Fruit fly (Drosophila melanogaster) whole organism, prepupa: ENCODE data around the gene CG34242.

ENCODE experiments used
- Blimp-1 ChIP-seq: fragments of 200-800 bp; sonication (Bioruptor generic); optimal IDR thresholded peaks from 3 replicates; lab custom pipeline; 2017; ENCODE audit warnings: missing biosample characterization, missing genetic modification characterization, mild to moderate bottlenecking, moderate library complexity, missing genetic modification reagents
- CG10631 ChIP-seq: fragments of 200-800 bp; sonication (Bioruptor generic); optimal IDR thresholded peaks from 2 replicates; lab custom pipeline; 2016; ENCODE audit warnings: missing biosample characterization, missing genetic modification characterization
- CG11762 ChIP-seq: fragments of 200-800 bp; sonication (Bioruptor generic); optimal IDR thresholded peaks from 3 replicates; lab custom pipeline; 2016; ENCODE audit warnings: missing biosample characterization, missing genetic modification characterization; ENCODE audit not compliant: insufficient read depth
- CG11902 ChIP-seq: fragments of 200-800 bp; sonication (Bioruptor generic); optimal IDR thresholded peaks from 3 replicates; lab custom pipeline; 2016; ENCODE audit warnings: missing biosample characterization, missing genetic modification characterization
- CG15336 ChIP-seq: fragments of 200-800 bp; sonication (Bioruptor generic); IDR thresholded peaks from 2 replicates; pipeline ENCODE4 v1.3.6; 2022; ENCODE audit warnings: missing biosample characterization, missing genetic modification characterization
- CG1621 ChIP-seq: fragments of 200-800 bp; sonication (Bioruptor generic); optimal IDR thresholded peaks from 3 replicates; lab custom pipeline; 2018; ENCODE audit warnings: missing biosample characterization, mild to moderate bottlenecking, missing genetic modification characterization
- CG16779 ChIP-seq: fragments of 200-800 bp; sonication (Bioruptor generic); optimal IDR thresholded peaks from 3 replicates; lab custom pipeline; 2017; ENCODE audit warnings: missing biosample characterization, mild to moderate bottlenecking, missing genetic modification characterization
- CG31627 ChIP-seq: fragments of 200-800 bp; sonication (Bioruptor generic); optimal IDR thresholded peaks from 3 replicates; lab custom pipeline; 2016; ENCODE audit warnings: missing biosample characterization, missing genetic modification characterization
- CG32006 ChIP-seq: fragments of 200-800 bp; sonication (Bioruptor generic); optimal IDR thresholded peaks from 3 replicates; lab custom pipeline; 2017; ENCODE audit warnings: missing biosample characterization, mild to moderate bottlenecking, missing genetic modification characterization
- CG34406 ChIP-seq: fragments of 200-800 bp; sonication (Bioruptor generic); optimal IDR thresholded peaks from 3 replicates; lab custom pipeline; 2016; ENCODE audit warnings: missing biosample characterization, missing genetic modification characterization
- CG3919 ChIP-seq: fragments of 200-800 bp; sonication (Bioruptor generic); optimal IDR thresholded peaks from 3 replicates; lab custom pipeline; 2016; ENCODE audit warnings: missing biosample characterization, missing genetic modification characterization
- CG6163 ChIP-seq: fragments of 200-800 bp; sonication (Bioruptor generic); IDR thresholded peaks from 3 replicates; pipeline ENCODE4 v1.3.6; 2022; ENCODE audit warnings: missing biosample characterization, missing genetic modification characterization
- CG6276 ChIP-seq: fragments of 200-800 bp; sonication (Bioruptor generic); optimal IDR thresholded peaks from 2 replicates; lab custom pipeline; 2017; ENCODE audit warnings: missing biosample characterization, mild to moderate bottlenecking, missing genetic modification characterization
- CG6808 ChIP-seq: fragments of 200-800 bp; sonication (Bioruptor generic); optimal IDR thresholded peaks from 3 replicates; lab custom pipeline; 2017; ENCODE audit warnings: missing biosample characterization, missing genetic modification characterization, mild to moderate bottlenecking, moderate library complexity, missing genetic modification reagents
- CG6854 ChIP-seq: fragments of 200-800 bp; sonication (Bioruptor generic); optimal IDR thresholded peaks from 2 replicates; lab custom pipeline; 2017; ENCODE audit warnings: missing biosample characterization, mild to moderate bottlenecking, missing genetic modification characterization
- CG7368 ChIP-seq: fragments of 200-800 bp; sonication (Bioruptor generic); optimal IDR thresholded peaks from 3 replicates; lab custom pipeline; 2016; ENCODE audit warnings: missing biosample characterization, missing genetic modification characterization
- CG8119 ChIP-seq: fragments of 200-800 bp; sonication (Bioruptor generic); IDR thresholded peaks from 3 replicates; pipeline ENCODE4 v1.3.6; 2022; ENCODE audit warnings: missing biosample characterization, missing genetic modification characterization
- CG8319 ChIP-seq: fragments of 200-800 bp; sonication (Bioruptor generic); optimal IDR thresholded peaks from 3 replicates; lab custom pipeline; 2016; ENCODE audit warnings: missing biosample characterization, missing genetic modification characterization
- CG8632 ChIP-seq: fragments of 200-800 bp; sonication (Bioruptor generic); optimal IDR thresholded peaks from 3 replicates; lab custom pipeline; 2016; ENCODE audit warnings: missing biosample characterization, missing genetic modification characterization
- CG9139 ChIP-seq: fragments of 200-800 bp; sonication (Bioruptor generic); optimal IDR thresholded peaks from 3 replicates; lab custom pipeline; 2017; ENCODE audit warnings: missing biosample characterization, mild to moderate bottlenecking, missing genetic modification characterization
- Eip78C ChIP-seq: fragments of 200-800 bp; sonication (Bioruptor generic); peaks from one replicate; lab custom pipeline; 2016; ENCODE audit warnings: missing biosample characterization, missing genetic modification characterization
- Eip93F ChIP-seq: fragments of 200-800 bp; sonication (Bioruptor generic); optimal IDR thresholded peaks from 2 replicates; lab custom pipeline; 2016; ENCODE audit warnings: missing biosample characterization, mild to moderate bottlenecking, missing genetic modification characterization
- Ets21C ChIP-seq: fragments of 200-800 bp; sonication (Bioruptor generic); optimal IDR thresholded peaks from 3 replicates; lab custom pipeline; 2016; ENCODE audit warnings: missing biosample characterization, missing genetic modification characterization
- Ets96B ChIP-seq: fragments of 200-800 bp; optimal IDR thresholded peaks from 2 replicates; lab custom pipeline; 2019; ENCODE audit warnings: missing biosample characterization, mild to moderate bottlenecking, missing genetic modification characterization, moderate library complexity
- Gug ChIP-seq: fragments of 200-800 bp; sonication (Bioruptor generic); IDR thresholded peaks from 2 replicates; pipeline ENCODE4 v1.3.6; 2022; ENCODE audit warnings: missing biosample characterization, missing genetic modification characterization
- Hr38 ChIP-seq: sonication (Bioruptor generic); optimal IDR thresholded peaks from 2 replicates; lab custom pipeline; 2016; ENCODE audit warnings: missing biosample characterization, missing genetic modification characterization
- Hr39 ChIP-seq: fragments of 200-800 bp; sonication (Bioruptor generic); optimal IDR thresholded peaks from 2 replicates; lab custom pipeline; 2016; ENCODE audit warnings: missing biosample characterization, missing genetic modification characterization
- Lpt ChIP-seq: fragments of 200-800 bp; sonication (Bioruptor generic); optimal IDR thresholded peaks from 3 replicates; lab custom pipeline; 2016; ENCODE audit warnings: missing biosample characterization, missing genetic modification characterization
- Met ChIP-seq: fragments of 200-800 bp; sonication (Bioruptor generic); optimal IDR thresholded peaks from 3 replicates; lab custom pipeline; 2016; ENCODE audit warnings: missing biosample characterization, missing genetic modification characterization
- OdsH ChIP-seq: fragments of 200-800 bp; sonication (Bioruptor generic); optimal IDR thresholded peaks from 3 replicates; lab custom pipeline; 2016; ENCODE audit warnings: missing biosample characterization, missing genetic modification characterization
- Smox ChIP-seq: fragments of 200-800 bp; sonication (Bioruptor generic); optimal IDR thresholded peaks from 3 replicates; lab custom pipeline; 2016; ENCODE audit warnings: missing biosample characterization, missing genetic modification characterization
- Sox102F ChIP-seq: fragments of 200-800 bp; sonication (Bioruptor generic); optimal IDR thresholded peaks from 2 replicates; lab custom pipeline; 2016; ENCODE audit warnings: missing biosample characterization, mild to moderate bottlenecking, missing genetic modification characterization
- Sox14 ChIP-seq: fragments of 200-800 bp; sonication (Bioruptor generic); optimal IDR thresholded peaks from 3 replicates; lab custom pipeline; 2016; ENCODE audit warnings: missing biosample characterization, missing genetic modification characterization
- Sox15 ChIP-seq: fragments of 200-800 bp; sonication (Bioruptor generic); optimal IDR thresholded peaks from 3 replicates; lab custom pipeline; 2016; ENCODE audit warnings: missing biosample characterization, missing genetic modification characterization
- dac ChIP-seq: fragments of 200-800 bp; sonication (Bioruptor generic); optimal IDR thresholded peaks from 2 replicates; lab custom pipeline; 2017; ENCODE audit warnings: missing biosample characterization, mild to moderate bottlenecking, missing genetic modification characterization
- dsx ChIP-seq: fragments of 200-800 bp; optimal IDR thresholded peaks from 3 replicates; lab custom pipeline; 2019; ENCODE audit warnings: missing biosample characterization, mild to moderate bottlenecking, missing genetic modification characterization, moderate library complexity; ENCODE audit not compliant: poor library complexity, severe bottlenecking
- esn ChIP-seq: fragments of 200-800 bp; sonication (Bioruptor generic); optimal IDR thresholded peaks from 2 replicates; lab custom pipeline; 2016; ENCODE audit warnings: missing biosample characterization, mild to moderate bottlenecking, missing genetic modification characterization, moderate library complexity
- fkh ChIP-seq: fragments of 200-800 bp; sonication (Bioruptor generic); optimal IDR thresholded peaks from 3 replicates; lab custom pipeline; 2017; ENCODE audit warnings: missing biosample characterization, mild to moderate bottlenecking, missing genetic modification characterization, moderate library complexity
- lz ChIP-seq: fragments of 200-800 bp; sonication (Bioruptor generic); optimal IDR thresholded peaks from 3 replicates; lab custom pipeline; 2016; ENCODE audit warnings: missing biosample characterization, missing genetic modification characterization
- net ChIP-seq: fragments of 200-800 bp; sonication (Bioruptor generic); optimal IDR thresholded peaks from 3 replicates; lab custom pipeline; 2016; ENCODE audit warnings: missing biosample characterization, missing genetic modification characterization
- pdm3 ChIP-seq: fragments of 200-800 bp; sonication (Bioruptor generic); optimal IDR thresholded peaks from 3 replicates; lab custom pipeline; 2016; ENCODE audit warnings: missing biosample characterization, missing genetic modification characterization
- salr ChIP-seq, 2 experiments: fragments of 200-800 bp; sonication (Bioruptor generic); optimal IDR thresholded peaks; 3 replicates each; lab custom pipeline; 2016 to 2018; ENCODE audit warnings: missing biosample characterization in 2 of 2, missing genetic modification characterization in 2 of 2, mild to moderate bottlenecking in 1 of 2
- spab ChIP-seq: fragments of 200-800 bp; sonication (Bioruptor generic); optimal IDR thresholded peaks from 2 replicates; lab custom pipeline; 2017; ENCODE audit warnings: missing biosample characterization, mild to moderate bottlenecking, missing genetic modification characterization, missing genetic modification reagents
- svp ChIP-seq: fragments of 200-800 bp; sonication (Bioruptor generic); peaks from one replicate; lab custom pipeline; 2016; ENCODE audit warnings: missing biosample characterization, missing genetic modification characterization
- topi ChIP-seq: fragments of 200-800 bp; sonication (Bioruptor generic); optimal IDR thresholded peaks from 3 replicates; lab custom pipeline; 2016; ENCODE audit warnings: missing biosample characterization, missing genetic modification characterization
- vri ChIP-seq: fragments of 200-800 bp; sonication (Bioruptor generic); optimal IDR thresholded peaks from 3 replicates; lab custom pipeline; 2016; ENCODE audit warnings: missing biosample characterization, mild to moderate bottlenecking, missing genetic modification characterization

Gene CG34242

DNA sequence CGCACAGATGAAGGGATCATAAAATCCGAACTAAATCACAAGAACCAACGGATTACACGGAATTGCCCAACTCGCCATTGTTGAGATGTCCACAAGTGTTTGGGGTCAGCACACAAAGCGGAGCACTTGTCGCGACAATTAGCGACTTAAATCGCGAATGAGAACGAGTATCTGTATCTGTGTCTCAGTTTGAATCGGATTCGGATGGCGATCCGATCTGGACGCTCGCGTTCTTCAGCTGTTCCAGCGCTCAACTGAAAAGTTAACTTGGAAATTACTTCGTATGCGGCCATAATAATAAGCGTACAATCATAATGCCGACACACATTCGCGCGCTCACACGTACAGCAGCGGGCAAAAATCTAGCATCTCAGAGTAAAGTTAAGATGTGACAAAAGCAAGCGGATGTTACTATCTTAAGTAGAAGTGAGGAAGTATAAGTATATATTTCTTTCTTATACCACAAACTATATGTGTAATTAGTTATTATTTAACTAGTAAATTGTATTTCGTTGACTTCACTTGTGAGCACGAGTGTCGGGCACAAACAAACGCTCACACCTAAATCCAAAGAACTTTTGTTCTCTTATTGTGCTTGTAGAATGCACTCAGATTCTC lies 43.3 kb upstream of the CG34242 start, which contains the start of gene CG10660 (continued):
- TF ChIP-seq CG31627 (GFP tag; lab: Kevin White, UChicago) (peak; percentile 88), fkh (peak; percentile 61), svp (GFP tag; lab: Kevin White, UChicago) (peak; percentile 95), CG6854 (GFP tag; lab: Kevin White, UChicago) (peak; percentile 77), CG11762 (peak; percentile 87), CG1621 (tag; lab: Kevin White, UChicago) (peak; percentile 88), Eip93F (GFP tag; lab: Kevin White, UChicago) (peak; percentile 66), Lpt (GFP tag; lab: Kevin White, UChicago) (peak; percentile 91), Eip78C (GFP tag; lab: Kevin White, UChicago) (peak; percentile 97)

DNA sequence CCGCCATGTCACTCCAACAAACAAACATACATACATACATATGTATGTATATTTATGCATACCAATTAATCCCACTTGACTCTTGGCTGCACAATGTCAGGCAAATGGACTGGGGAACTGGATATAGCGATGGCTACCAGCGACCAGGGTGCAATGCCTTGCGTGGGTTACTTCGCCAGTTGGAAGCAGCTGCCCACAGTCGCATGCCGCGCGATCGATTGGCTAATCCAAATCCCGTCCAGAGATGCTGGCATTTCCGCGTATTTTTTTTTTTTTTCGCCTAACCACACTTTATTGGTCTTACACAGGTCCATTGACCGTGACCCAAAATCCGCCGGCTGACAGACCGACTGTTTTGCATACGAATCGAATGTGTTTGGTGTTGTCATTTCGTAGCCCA lies 39.5 kb upstream of the CG34242 start:
- no peak for TF ChIP-seq Hr38
- 0 out of 3 replicates have a peak, but pooled peaks have one; percentile 18 for TF ChIP-seq CG6163

DNA sequence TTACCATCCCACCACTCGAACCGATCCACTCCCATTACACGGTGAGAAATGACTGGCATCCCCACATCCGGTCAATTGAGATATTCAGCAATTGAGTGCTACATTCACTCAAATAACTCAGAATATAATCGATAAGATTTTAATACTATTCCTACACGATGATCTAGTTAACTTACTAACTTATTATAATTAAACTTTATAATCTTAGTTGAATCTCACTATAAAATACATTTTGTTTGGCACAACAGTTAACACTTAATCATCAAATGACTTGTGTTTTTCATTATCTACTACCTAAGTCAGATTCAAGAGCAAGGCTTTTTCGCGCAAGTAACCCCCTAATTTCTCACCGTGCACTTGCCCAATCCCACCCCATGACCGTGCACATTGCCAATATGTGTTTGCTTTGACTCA lies 38.5 kb upstream of the CG34242 start:
- TF ChIP-seq Gug = peak; percentile 29
- TF ChIP-seq dsx (GFP tag; lab: Kevin White, UChicago) = peak; percentile 80
- TF ChIP-seq CG6163 = peak; percentile 56; the same call in 1 of the 3 replicates
- peak; percentile 97 for TF ChIP-seq svp (GFP tag; lab: Kevin White, UChicago)
- TF ChIP-seq CG8319 (GFP tag; lab: Kevin White, UChicago) = peak; percentile 68
- TF ChIP-seq CG6808 (GFP tag; lab: Kevin White, UChicago) = peak; percentile 92
- peak; percentile 75 for TF ChIP-seq CG7368 (GFP tag; lab: Kevin White, UChicago)
- TF ChIP-seq dac (GFP tag; lab: Kevin White, UChicago) = peak; percentile 84
- peak; percentile 83 for TF ChIP-seq spab (GFP tag; lab: Kevin White, UChicago)
- TF ChIP-seq CG11902 = peak; percentile 78
- peak; percentile 78 for TF ChIP-seq CG9139 (GFP tag; lab: Kevin White, UChicago)
- TF ChIP-seq CG1621 (tag; lab: Kevin White, UChicago) = peak; percentile 60
- TF ChIP-seq salr (GFP tag; optimal IDR thresholded peaks at IDR 0.05; lab: Kevin White, UChicago) = peak; percentile 20 to 90
- TF ChIP-seq CG8119 (GFP tag; lab: Robert Waterston, UW) = peak; percentile 90
- peak; percentile 95 for TF ChIP-seq esn
- peak; percentile 93 for TF ChIP-seq Met (GFP tag; lab: Kevin White, UChicago)
- peak; percentile 95 for TF ChIP-seq CG32006 (GFP tag; lab: Kevin White, UChicago)
- peak; percentile 74 for TF ChIP-seq Eip93F (GFP tag; lab: Kevin White, UChicago)
- TF ChIP-seq pdm3 (GFP tag; lab: Kevin White, UChicago) = peak; percentile 83
- no peak for TF ChIP-seq fkh
- peak; percentile 87 for TF ChIP-seq OdsH (GFP tag; lab: Kevin White, UChicago)
- peak; percentile 91 for TF ChIP-seq Sox14 (GFP tag; lab: Kevin White, UChicago)
- TF ChIP-seq net = peak; percentile 89
- peak; percentile 92 for TF ChIP-seq Smox (GFP tag; lab: Kevin White, UChicago)
- TF ChIP-seq Blimp-1 (GFP tag; lab: Kevin White, UChicago) = peak; percentile 87
- TF ChIP-seq CG8632 (GFP tag; lab: Kevin White, UChicago) = peak; percentile 81
- TF ChIP-seq topi (GFP tag; lab: Kevin White, UChicago) = peak; percentile 91
- TF ChIP-seq CG16779 (tag; lab: Kevin White, UChicago) = peak; percentile 72
- TF ChIP-seq Hr39 (GFP tag; lab: Kevin White, UChicago) = peak; percentile 84
- peak; percentile 91 for TF ChIP-seq lz (GFP tag; lab: Kevin White, UChicago)
- TF ChIP-seq CG6276 (GFP tag; lab: Kevin White, UChicago) = peak; percentile 92
- TF ChIP-seq vri (GFP tag; lab: Kevin White, UChicago) = peak; percentile 84
- peak; percentile 78 for TF ChIP-seq Sox15 (GFP tag; lab: Kevin White, UChicago)
- TF ChIP-seq Ets21C (GFP tag; lab: Kevin White, UChicago) = peak; percentile 83
- peak; percentile 80 for TF ChIP-seq Ets96B (tag; lab: Kevin White, UChicago)
- TF ChIP-seq Sox102F = peak; percentile 91
- peak; percentile 84 for TF ChIP-seq CG34406
- TF ChIP-seq Hr38 = no peak
- TF ChIP-seq Lpt (GFP tag; lab: Kevin White, UChicago) = peak; percentile 86
- TF ChIP-seq CG10631 (GFP tag; lab: Kevin White, UChicago) = peak; percentile 82
- peak; percentile 87 for TF ChIP-seq CG15336
- peak; percentile 98 for TF ChIP-seq Eip78C (GFP tag; lab: Kevin White, UChicago)
- TF ChIP-seq CG3919 (GFP tag; lab: Kevin White, UChicago) = peak; percentile 89
